Fruit fly (Drosophila melanogaster): ENCODE data around the gene drn.

The drn gene

DNA sequence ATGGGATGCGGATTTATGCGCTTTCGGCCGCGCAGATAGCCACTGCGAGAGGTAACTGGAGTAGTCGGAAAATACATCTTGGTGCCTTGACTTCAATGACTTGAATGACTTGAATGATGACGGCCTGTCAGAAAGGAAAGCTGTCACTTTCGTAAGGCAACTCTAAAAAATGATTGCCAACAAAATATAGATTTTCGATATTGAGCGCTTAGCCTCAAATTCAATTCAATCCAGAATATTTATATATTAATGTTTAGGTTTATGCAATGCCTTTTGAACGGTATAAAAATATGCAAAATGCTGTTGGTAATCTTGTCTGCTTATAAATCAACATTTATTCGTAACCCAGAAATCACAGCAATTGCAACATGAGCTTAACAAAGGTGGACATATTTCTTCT lies 68.1 kb downstream of the drn start, which contains the start of gene CG44261:
Gene CG44261 (minus strand): TSS at position 101 of the 400 bp plus-strand sequence.
- TF ChIP-seq GATAd (GFP tag; optimal IDR thresholded peaks at IDR 0.05) = no peak
- TF ChIP-seq OdsH (GFP tag; optimal IDR thresholded peaks at IDR 0.05) = no peak
- no peak for TF ChIP-seq ey (GFP tag; optimal IDR thresholded peaks at IDR 0.05)
- TF ChIP-seq brk (GFP tag; optimal IDR thresholded peaks at IDR 0.05) = no peak
- no peak for TF ChIP-seq Rel (GFP tag; optimal IDR thresholded peaks at IDR 0.05)
- TF ChIP-seq Rel (tag; optimal IDR thresholded peaks at IDR 0.05) = no peak
- TF ChIP-seq Hr83 (GFP tag; optimal IDR thresholded peaks at IDR 0.05; ENCODE audit: poor library complexity, severe bottlenecking) = no peak

DNA sequence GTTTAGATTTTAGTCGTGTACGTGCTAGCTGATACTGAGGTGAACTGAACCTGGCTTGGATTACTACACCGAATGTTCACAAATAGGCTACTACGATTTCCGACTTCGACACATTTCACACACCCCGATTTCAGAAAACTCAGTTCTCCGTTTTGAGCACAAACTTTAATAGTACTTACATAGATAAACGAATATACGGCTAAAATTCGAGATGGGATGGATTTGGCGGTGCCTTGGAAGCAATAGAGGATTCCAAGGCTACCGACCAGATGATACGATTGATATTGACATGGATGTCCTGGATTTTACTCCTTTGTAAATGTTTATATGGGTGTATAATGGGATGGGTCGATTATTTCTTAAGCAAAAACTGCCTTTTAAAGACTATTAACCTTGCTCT lies 70.2 kb downstream of the drn start, which contains the start of gene betaTub85D:
Gene betaTub85D (minus strand): TSS at position 101 of the 400 bp plus-strand sequence.
- no peak for TF ChIP-seq Jra (GFP tag; optimal IDR thresholded peaks at IDR 0.05)
- no peak for TF ChIP-seq sage (GFP tag; optimal IDR thresholded peaks at IDR 0.05)
- no peak for TF ChIP-seq dmrt93B (GFP tag; optimal IDR thresholded peaks at IDR 0.05)
- no peak for TF ChIP-seq CG9705 (GFP tag; optimal IDR thresholded peaks at IDR 0.05)
- TF ChIP-seq Sp1 (GFP tag; optimal IDR thresholded peaks at IDR 0.05) = no peak
- no peak for TF ChIP-seq HLH106 (tag; optimal IDR thresholded peaks at IDR 0.05)
- TF ChIP-seq GATAd (GFP tag; optimal IDR thresholded peaks at IDR 0.05) = no peak

dm6 chr3R:9411928-9412640 lies 72.1 kb downstream of the drn start, which contains the start of the genes Task7 and alpha-Man-IIa:
Gene Task7 (minus strand): TSS chr3R:9412293.
Gene alpha-Man-IIa (plus strand): TSS chr3R:9412548.
- TF ChIP-seq Hr78 (GFP tag; optimal IDR thresholded peaks at IDR 0.05) = no peak
- peak; percentile 35 for TF ChIP-seq Myc (optimal IDR thresholded peaks at IDR 0.05)

All from whole organism, wandering third instar larva.